Worm (Caenorhabditis elegans): ENCODE data around the gene msp-142.

ce11 chrII:5829940-5830424 is 32.3 kb downstream of the msp-142 start, which contains the start of gene col-74:
- TF ChIP-seq T23F11.4 (GFP tag; optimal IDR thresholded peaks at IDR 0.05) (no peak), pag-3 (tag; optimal IDR thresholded peaks at IDR 0.05; ENCODE audit: borderline replicate concordance) (no peak), elt-2 (tag; optimal IDR thresholded peaks at IDR 0.05) (no peak), ttx-3 (tag; optimal IDR thresholded peaks at IDR 0.05) (no peak), F13H6.1 (tag; optimal IDR thresholded peaks at IDR 0.05) (no peak), unc-42 (tag; optimal IDR thresholded peaks at IDR 0.05) (no peak), fkh-6 (tag; optimal IDR thresholded peaks at IDR 0.05) (no peak), lim-6 (tag; optimal IDR thresholded peaks at IDR 0.05) (no peak), ceh-14 (tag; optimal IDR thresholded peaks at IDR 0.05) (no peak), pqm-1 (tag; optimal IDR thresholded peaks at IDR 0.05) (no peak), pha-4 (tag; optimal IDR thresholded peaks at IDR 0.05) (no peak), ceh-30 (tag; optimal IDR thresholded peaks at IDR 0.05) (no peak), nfya-1 (tag; optimal IDR thresholded peaks at IDR 0.05) (no peak), C38D4.7 (GFP tag; optimal IDR thresholded peaks at IDR 0.05) (no peak)

All from whole organism, late embryonic.